Fruit fly (Drosophila melanogaster): Measurements from ENCODE around the gene Ctr9.

Gene Ctr9

dm6 chr3L:1320230-1320930, 13.4 kb downstream of the Ctr9 start (continued):
- TF ChIP-seq CG34406 (GFP tag; optimal IDR thresholded peaks at IDR 0.05) (peak; percentile 35), fkh (GFP tag; optimal IDR thresholded peaks at IDR 0.05) (no peak), acj6 (GFP tag; optimal IDR thresholded peaks at IDR 0.05) (peak; percentile 51), esn (GFP tag; optimal IDR thresholded peaks at IDR 0.05) (peak; percentile 51), Eip93F (GFP tag; optimal IDR thresholded peaks at IDR 0.05) (no peak), CG8319 (GFP tag; optimal IDR thresholded peaks at IDR 0.05) (no peak), CG10631 (GFP tag; optimal IDR thresholded peaks at IDR 0.05) (peak; percentile 34), Gug (GFP tag; IDR thresholded peaks at IDR 0.05) (peak; percentile 28; the same call in 1 of the 2 replicates), lz (GFP tag; optimal IDR thresholded peaks at IDR 0.05) (peak; percentile 55), CG6163 (GFP tag; IDR thresholded peaks at IDR 0.05) (peak; percentile 35; the same call in 1 of the 3 replicates), spab (GFP tag; optimal IDR thresholded peaks at IDR 0.05) (no peak), CG3032 (tag; optimal IDR thresholded peaks at IDR 0.05) (peak; percentile 17), CG10669 (GFP tag; optimal IDR thresholded peaks at IDR 0.05) (peak; percentile 58), pdm3 (GFP tag; optimal IDR thresholded peaks at IDR 0.05) (peak; percentile 60), cyc (GFP tag; optimal IDR thresholded peaks at IDR 0.05) (peak; percentile 34), topi (GFP tag; optimal IDR thresholded peaks at IDR 0.05) (peak; percentile 60), Hr39 (GFP tag; optimal IDR thresholded peaks at IDR 0.05) (peak; percentile 48), vri (GFP tag; optimal IDR thresholded peaks at IDR 0.05) (peak; percentile 57), svp (GFP tag) (peak; percentile 87), Ets96B (tag; optimal IDR thresholded peaks at IDR 0.05) (peak; percentile 60), CG31627 (GFP tag; optimal IDR thresholded peaks at IDR 0.05) (peak; percentile 39), fd85E (GFP tag; optimal IDR thresholded peaks at IDR 0.05) (no peak), CG6808 (GFP tag; optimal IDR thresholded peaks at IDR 0.05) (peak; percentile 5), Lpt (GFP tag; optimal IDR thresholded peaks at IDR 0.05) (no peak), CG8119 (GFP tag; IDR thresholded peaks at IDR 0.05) (peak; percentile 27; the same call in 1 of the 3 replicates), CG32006 (GFP tag; optimal IDR thresholded peaks at IDR 0.05) (peak; percentile 60)

- TF ChIP-seq CG10631 (GFP tag; optimal IDR thresholded peaks at IDR 0.05) (no peak), CG6808 (GFP tag; optimal IDR thresholded peaks at IDR 0.05) (no peak), salr (GFP tag; optimal IDR thresholded peaks at IDR 0.05) (no peak), CG3032 (tag; optimal IDR thresholded peaks at IDR 0.05) (no peak), spab (GFP tag; optimal IDR thresholded peaks at IDR 0.05) (no peak), CG6276 (GFP tag; optimal IDR thresholded peaks at IDR 0.05) (no peak), CG11902 (GFP tag; optimal IDR thresholded peaks at IDR 0.05) (no peak), CG7368 (GFP tag; optimal IDR thresholded peaks at IDR 0.05) (no peak), CG4318 (GFP tag; optimal IDR thresholded peaks at IDR 0.05) (no peak), eg (GFP tag; IDR thresholded peaks at IDR 0.05) (peak; percentile 51; the same call in 2 of the 3 replicates), CG1621 (tag; optimal IDR thresholded peaks at IDR 0.05) (no peak), CG8632 (GFP tag; optimal IDR thresholded peaks at IDR 0.05) (peak; percentile 17), CG6163 (GFP tag; IDR thresholded peaks at IDR 0.05) (peak; percentile 71; the same call in 2 of the 3 replicates), Sox15 (GFP tag; optimal IDR thresholded peaks at IDR 0.05) (no peak), CG16779 (tag; optimal IDR thresholded peaks at IDR 0.05) (peak; percentile 18), CG11762 (GFP tag; optimal IDR thresholded peaks at IDR 0.05; ENCODE audit: insufficient read depth) (no peak), fd85E (GFP tag; optimal IDR thresholded peaks at IDR 0.05) (no peak), vri (GFP tag; optimal IDR thresholded peaks at IDR 0.05) (peak; percentile 85), Sox102F (GFP tag; optimal IDR thresholded peaks at IDR 0.05) (peak; percentile 63), Eip75B (GFP tag; optimal IDR thresholded peaks at IDR 0.05) (peak; percentile 9), Sox14 (GFP tag; optimal IDR thresholded peaks at IDR 0.05) (peak; percentile 27), CG9139 (GFP tag; optimal IDR thresholded peaks at IDR 0.05) (peak; percentile 43), Hr39 (GFP tag; optimal IDR thresholded peaks at IDR 0.05) (no peak), CG6854 (GFP tag; optimal IDR thresholded peaks at IDR 0.05) (peak; percentile 77), CG6792 (GFP tag; optimal IDR thresholded peaks at IDR 0.05) (peak; percentile 35), Hr4 (GFP tag; optimal IDR thresholded peaks at IDR 0.05) (no peak), Smox (GFP tag; optimal IDR thresholded peaks at IDR 0.05) (peak; percentile 32), esn (GFP tag; optimal IDR thresholded peaks at IDR 0.05) (peak; percentile 28), ss (GFP tag; optimal IDR thresholded peaks at IDR 0.05) (peak in 1 of 2 experiments; percentile 39), cyc (GFP tag; optimal IDR thresholded peaks at IDR 0.05) (no peak), Lpt (GFP tag; optimal IDR thresholded peaks at IDR 0.05) (no peak), svp (GFP tag) (peak; percentile 82), CG10669 (GFP tag; optimal IDR thresholded peaks at IDR 0.05) (no peak), Eip93F (GFP tag; optimal IDR thresholded peaks at IDR 0.05) (no peak), pdm3 (GFP tag; optimal IDR thresholded peaks at IDR 0.05) (no peak)
Measured at dm6 chr3L:1320931-1321556, 14.0 kb downstream of the Ctr9 start.
